Worm (Caenorhabditis elegans) whole organism, young adult: Measurements from ENCODE around the gene dpf-2.

Source experiments
- F33H1.4 ChIP-seq: fragments of 200-800 bp; sonication (Bioruptor generic); IDR thresholded peaks from 2 replicates; pipeline ENCODE4 v1.3.6; 2022; ENCODE audit warnings: missing genetic modification reagents, missing genetic modification characterization, missing compliant biosample characterization
- F57C9.4 ChIP-seq: sonication (generic microtip); optimal IDR thresholded peaks from 2 replicates; lab custom pipeline; 2017; ENCODE audit warnings: mild to moderate bottlenecking, missing genetic modification characterization, missing compliant biosample characterization
- T07F8.4 ChIP-seq: sonication (generic microtip); optimal IDR thresholded peaks from 2 replicates; lab custom pipeline; 2016; ENCODE audit warnings: mild to moderate bottlenecking, missing genetic modification characterization, moderate library complexity, missing compliant biosample characterization
- T26A5.8 ChIP-seq: sonication (generic microtip); optimal IDR thresholded peaks from 2 replicates; lab custom pipeline; 2016; ENCODE audit warnings: missing genetic modification characterization, missing compliant biosample characterization
- ceh-100 ChIP-seq: fragments of 200-800 bp; sonication (Bioruptor generic); IDR thresholded peaks from 2 replicates; pipeline ENCODE4 v1.3.6; 2022; ENCODE audit warnings: missing genetic modification reagents, missing genetic modification characterization, missing compliant biosample characterization
- mel-28 ChIP-seq: sonication (generic microtip); optimal IDR thresholded peaks from 2 replicates; lab custom pipeline; 2016; ENCODE audit warnings: borderline replicate concordance, mild to moderate bottlenecking, missing genetic modification characterization, missing compliant biosample characterization
- nhr-27 ChIP-seq: fragments of 200-800 bp; sonication (Bioruptor generic); optimal IDR thresholded peaks from 2 replicates; lab custom pipeline; 2018; ENCODE audit warnings: mild to moderate bottlenecking, missing genetic modification characterization, moderate library complexity, missing compliant biosample characterization
- nhr-90 ChIP-seq: sonication (generic microtip); optimal IDR thresholded peaks from 2 replicates; lab custom pipeline; 2016; ENCODE audit warnings: missing genotype, mild to moderate bottlenecking, missing genetic modification characterization, missing compliant biosample characterization
- unc-62 ChIP-seq: fragments of 150-350 bp; optimal IDR thresholded peaks from 2 replicates; lab custom pipeline; 2014; ENCODE audit warnings: missing biosample characterization, missing genetic modification reagents, missing genetic modification characterization
- ztf-6 ChIP-seq: fragments of 200-800 bp; sonication (Bioruptor generic); IDR thresholded peaks from 2 replicates; pipeline ENCODE4 v1.3.6; 2022; ENCODE audit warnings: missing genetic modification reagents, missing genetic modification characterization, missing compliant biosample characterization

DNA sequence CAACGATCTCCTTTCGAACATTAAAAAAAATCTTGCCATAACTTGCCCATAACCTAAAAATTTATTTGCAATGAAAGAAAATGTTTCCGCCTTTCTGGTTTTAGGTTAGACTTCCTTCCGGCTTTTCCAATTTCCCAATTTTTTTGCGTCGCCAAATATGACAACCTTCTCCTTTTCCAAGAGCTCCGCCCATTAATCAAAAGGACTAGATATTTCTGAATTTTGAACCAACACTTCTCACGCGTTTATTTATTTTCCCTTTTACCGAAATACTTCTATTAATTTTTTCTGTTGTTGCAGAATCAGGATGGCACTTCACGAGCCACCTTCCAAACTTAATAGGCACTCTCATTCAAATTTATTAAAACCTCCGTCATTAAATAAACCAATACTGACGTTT is 14.0 kb downstream of the dpf-2 start, which contains the start of gene egrh-1:
- TF ChIP-seq ztf-6 (GFP tag; lab: Robert Waterston, UW) (no peak), unc-62 (no peak), T07F8.4 (tag; lab: Kevin White, UChicago) (no peak), nhr-90 (tag; lab: Kevin White, UChicago) (no peak), T26A5.8 (tag; lab: Kevin White, UChicago) (no peak), F33H1.4 (GFP tag; lab: Robert Waterston, UW) (no peak), nhr-27 (no peak), mel-28 (no peak), F57C9.4 (tag; lab: Kevin White, UChicago) (no peak), ceh-100 (GFP tag; lab: Robert Waterston, UW) (no peak)
